Worm (Caenorhabditis elegans) whole organism, early embryonic: Measurements from ENCODE around the gene srz-72.

Experiments
- ama-1 ChIP-seq: fragments of 150-350 bp; optimal IDR thresholded peaks from 2 replicates; lab custom pipeline; 2014
- scrt-1 ChIP-seq: fragments of 200-800 bp; sonication (Bioruptor generic); IDR thresholded peaks from 2 replicates; pipeline ENCODE4 v1.3.6; 2022; ENCODE audit warnings: missing genetic modification characterization, missing compliant biosample characterization

ce11 chrIV:16346514-16346913 is 47.6 kb downstream of the srz-72 start, which contains the start of gene C35D6.3:
- TF ChIP-seq ama-1 = no peak
- no peak for TF ChIP-seq scrt-1 (GFP tag; lab: Robert Waterston, UW)
